Worm (Caenorhabditis elegans) whole organism, young adult: ENCODE measurements around the gene srbc-79.

Experiments
- B0019.2 ChIP-seq: fragments of 200-800 bp; sonication (Bioruptor generic); conservative IDR thresholded peaks from 2 replicates; pipeline ENCODE4 v1.3.6; 2022; ENCODE audit warnings: missing genetic modification reagents, missing genetic modification characterization, missing compliant biosample characterization
- B0261.1 ChIP-seq: sonication (generic microtip); optimal IDR thresholded peaks from 2 replicates; lab custom pipeline; 2016; ENCODE audit warnings: mild to moderate bottlenecking, missing genetic modification characterization, moderate library complexity, missing compliant biosample characterization
- C17E4.6 ChIP-seq: fragments of 200-800 bp; sonication (Bioruptor generic); IDR thresholded peaks from 2 replicates; pipeline ENCODE4 v1.3.6; 2022; ENCODE audit warnings: missing genetic modification reagents, missing genetic modification characterization, missing compliant biosample characterization
- F33H1.4 ChIP-seq: fragments of 200-800 bp; sonication (Bioruptor generic); IDR thresholded peaks from 2 replicates; pipeline ENCODE4 v1.3.6; 2022; ENCODE audit warnings: missing genetic modification reagents, missing genetic modification characterization, missing compliant biosample characterization
- F49E8.2 ChIP-seq: sonication (generic microtip); optimal IDR thresholded peaks from 3 replicates; lab custom pipeline; 2017; ENCODE audit warnings: missing genetic modification characterization, mild to moderate bottlenecking, missing compliant biosample characterization, antibody characterized with exemption, moderate library complexity; ENCODE audit not compliant: insufficient read depth
- F52B5.7 ChIP-seq: sonication (generic microtip); optimal IDR thresholded peaks from 2 replicates; lab custom pipeline; 2016; ENCODE audit warnings: mild to moderate bottlenecking, missing genetic modification characterization, missing compliant biosample characterization
- K12H6.12 ChIP-seq: fragments of 200-800 bp; sonication (Bioruptor generic); optimal IDR thresholded peaks from 2 replicates; lab custom pipeline; 2018; ENCODE audit warnings: mild to moderate bottlenecking, missing genetic modification characterization, missing compliant biosample characterization
- Y53G8AR.9 ChIP-seq: fragments of 200-800 bp; sonication (Bioruptor generic); conservative IDR thresholded peaks from 2 replicates; pipeline ENCODE4 v1.3.6; 2022; ENCODE audit warnings: missing genetic modification reagents, missing genetic modification characterization, missing compliant biosample characterization
- Y56A3A.18 ChIP-seq: fragments of 200-800 bp; sonication (Bioruptor generic); IDR thresholded peaks from 2 replicates; pipeline ENCODE4 v1.3.6; 2022; ENCODE audit warnings: missing genetic modification reagents, missing genetic modification characterization, missing compliant biosample characterization
- Y67H2A.10 ChIP-seq: fragments of 200-800 bp; sonication (Bioruptor generic); conservative IDR thresholded peaks from 2 replicates; pipeline ENCODE4 v1.3.6; 2022; ENCODE audit warnings: missing genetic modification reagents, missing genetic modification characterization, missing compliant biosample characterization
- Y95B8A.8 ChIP-seq: fragments of 200-800 bp; sonication (Bioruptor generic); IDR thresholded peaks from 2 replicates; pipeline ENCODE4 v1.3.6; 2022; ENCODE audit warnings: missing genetic modification reagents, missing genetic modification characterization, missing compliant biosample characterization
- ZK185.1 ChIP-seq: sonication (generic microtip); optimal IDR thresholded peaks from 2 replicates; lab custom pipeline; 2016; ENCODE audit warnings: mild to moderate bottlenecking, missing genetic modification characterization, missing compliant biosample characterization; ENCODE audit not compliant: poor library complexity, severe bottlenecking
- atf-7 ChIP-seq: sonication (generic microtip); optimal IDR thresholded peaks from 2 replicates; lab custom pipeline; 2017; ENCODE audit warnings: mild to moderate bottlenecking, missing genetic modification characterization, missing compliant biosample characterization
- attf-6 ChIP-seq: fragments of 200-800 bp; sonication (Bioruptor generic); IDR thresholded peaks from 2 replicates; pipeline ENCODE4 v1.3.6; 2022; ENCODE audit warnings: missing genetic modification reagents, missing genetic modification characterization, missing compliant biosample characterization
- cebp-1 ChIP-seq, 2 experiments: fragments of 200-800 bp in 1 of 2; sonication (Bioruptor generic) in 1 of 2; sonication (generic microtip) in 1 of 2; IDR thresholded peaks in 1 of 2; optimal IDR thresholded peaks in 1 of 2; 2 replicates each; pipeline versions ENCODE4 v1.3.6 to Lab custom; 2017 to 2022; ENCODE audit warnings: missing compliant biosample characterization in 2 of 2, missing genetic modification characterization in 2 of 2, mild to moderate bottlenecking in 1 of 2, missing genetic modification reagents in 1 of 2, moderate library complexity in 1 of 2
- ceh-27 ChIP-seq: fragments of 200-800 bp; sonication (Bioruptor generic); optimal IDR thresholded peaks from 2 replicates; lab custom pipeline; 2018; ENCODE audit warnings: mild to moderate bottlenecking, missing genetic modification characterization, moderate library complexity, missing compliant biosample characterization
- chd-7 ChIP-seq: sonication (generic microtip); optimal IDR thresholded peaks from 2 replicates; lab custom pipeline; 2016; ENCODE audit warnings: mild to moderate bottlenecking, missing genetic modification characterization, moderate library complexity, missing compliant biosample characterization
- die-1 ChIP-seq: sonication (generic microtip); optimal IDR thresholded peaks from 2 replicates; lab custom pipeline; 2016; ENCODE audit warnings: missing genotype, mild to moderate bottlenecking, missing genetic modification characterization, missing compliant biosample characterization
- dox-1 ChIP-seq: fragments of 200-800 bp; sonication (Bioruptor generic); IDR thresholded peaks from 2 replicates; pipeline ENCODE4 v1.3.6; 2022; ENCODE audit warnings: missing genetic modification reagents, missing genetic modification characterization, missing compliant biosample characterization
- egl-18 ChIP-seq: fragments of 200-800 bp; sonication (Bioruptor generic); IDR thresholded peaks from 2 replicates; pipeline ENCODE4 v1.3.6; 2022; ENCODE audit warnings: missing genetic modification reagents, missing genetic modification characterization, missing compliant biosample characterization
- ekl-4 ChIP-seq: fragments of 200-800 bp; sonication (Bioruptor generic); IDR thresholded peaks from 2 replicates; pipeline ENCODE4 v1.3.6; 2022; ENCODE audit warnings: missing genetic modification reagents, missing genetic modification characterization, missing compliant biosample characterization
- hmg-1.2 ChIP-seq: fragments of 200-800 bp; sonication (Bioruptor generic); IDR thresholded peaks from 2 replicates; pipeline ENCODE4 v1.3.6; 2022; ENCODE audit warnings: missing genetic modification reagents, missing genetic modification characterization, missing compliant biosample characterization
- hsf-1 ChIP-seq: fragments of 200-800 bp; sonication (Bioruptor generic); IDR thresholded peaks from 2 replicates; pipeline ENCODE4 v1.3.6; 2022; ENCODE audit warnings: missing genetic modification reagents, missing genetic modification characterization, missing compliant biosample characterization
- lag-1 ChIP-seq: fragments of 200-800 bp; sonication (Bioruptor generic); IDR thresholded peaks from 2 replicates; pipeline ENCODE4 v1.3.6; 2022; ENCODE audit warnings: missing genetic modification reagents, missing genetic modification characterization, missing compliant biosample characterization
- let-607 ChIP-seq, 2 experiments: fragments of 200-800 bp in 1 of 2; sonication (Bioruptor generic) in 1 of 2; sonication (generic microtip) in 1 of 2; optimal IDR thresholded peaks; 2 replicates each; lab custom pipeline; 2016 to 2018; ENCODE audit warnings: mild to moderate bottlenecking in 2 of 2, missing compliant biosample characterization in 2 of 2, missing genetic modification characterization in 2 of 2, moderate library complexity in 2 of 2, missing genotype in 1 of 2
- lin-26 ChIP-seq: fragments of 200-800 bp; sonication (Bioruptor generic); IDR thresholded peaks from 2 replicates; pipeline ENCODE4 v1.3.6; 2022; ENCODE audit warnings: missing genetic modification reagents, missing genetic modification characterization, missing compliant biosample characterization
- mcd-1 ChIP-seq: fragments of 200-800 bp; sonication (Bioruptor generic); IDR thresholded peaks from 2 replicates; pipeline ENCODE4 v1.3.6; 2022; ENCODE audit warnings: missing genetic modification reagents, missing genetic modification characterization, missing compliant biosample characterization
- mel-28 ChIP-seq: sonication (generic microtip); optimal IDR thresholded peaks from 2 replicates; lab custom pipeline; 2016; ENCODE audit warnings: borderline replicate concordance, mild to moderate bottlenecking, missing genetic modification characterization, missing compliant biosample characterization
- nhr-179 ChIP-seq: sonication (generic microtip); optimal IDR thresholded peaks from 2 replicates; lab custom pipeline; 2016; ENCODE audit warnings: mild to moderate bottlenecking, missing genetic modification characterization, missing compliant biosample characterization
- snpc-3.4 ChIP-seq: sonication (generic microtip); optimal IDR thresholded peaks from 2 replicates; lab custom pipeline; 2017; ENCODE audit warnings: missing genetic modification characterization, mild to moderate bottlenecking, missing compliant biosample characterization, antibody characterized with exemption, moderate library complexity, missing genotype, missing genetic modification reagents
- sptf-2 ChIP-seq: fragments of 200-800 bp; sonication (Bioruptor generic); optimal IDR thresholded peaks from 2 replicates; lab custom pipeline; 2018; ENCODE audit warnings: mild to moderate bottlenecking, missing genetic modification characterization, missing compliant biosample characterization
- tbp1 ChIP-seq: fragments of 200-800 bp; sonication (Bioruptor generic); optimal IDR thresholded peaks from 2 replicates; lab custom pipeline; 2018; ENCODE audit warnings: mild to moderate bottlenecking, missing genetic modification characterization, missing compliant biosample characterization
- zfh-2 ChIP-seq: fragments of 200-800 bp; sonication (Bioruptor generic); conservative IDR thresholded peaks from 2 replicates; pipeline ENCODE4 v1.3.6; 2022; ENCODE audit warnings: missing genetic modification reagents, missing genetic modification characterization, missing compliant biosample characterization
- ztf-26 ChIP-seq: sonication (generic microtip); optimal IDR thresholded peaks from 2 replicates; lab custom pipeline; 2017; ENCODE audit warnings: missing genetic modification characterization, missing compliant biosample characterization

Gene srbc-79

ce11 chrV:20527493-20527892 lies 35.2 kb upstream of the srbc-79 start, which contains the start of gene Y38H6C.13:
TSS of gene Y38H6C.13 (plus strand) at chrV:20527793.
- TF ChIP-seq ekl-4 (GFP tag; lab: Robert Waterston, UW) = no peak
- no peak for TF ChIP-seq hsf-1
- no peak for TF ChIP-seq F49E8.2
- TF ChIP-seq C17E4.6 (GFP tag; lab: Robert Waterston, UW) = no peak
- no peak for TF ChIP-seq lag-1 (GFP tag; lab: Robert Waterston, UW)
- TF ChIP-seq nhr-179 (tag; lab: Kevin White, UChicago) = no peak
- TF ChIP-seq hmg-1.2 = no peak
- TF ChIP-seq chd-7 (tag; lab: Kevin White, UChicago) = no peak
- TF ChIP-seq ztf-26 (tag; lab: Kevin White, UChicago) = no peak
- no peak for TF ChIP-seq let-607 (tag; optimal IDR thresholded peaks at IDR 0.05; lab: Kevin White, UChicago)
- no peak for TF ChIP-seq tbp1 (GFP tag; lab: Kevin White, UChicago)
- no peak for TF ChIP-seq ZK185.1 (tag; lab: Kevin White, UChicago)
- no peak for TF ChIP-seq F33H1.4
- TF ChIP-seq ceh-27 (GFP tag; lab: Kevin White, UChicago) = no peak
- TF ChIP-seq K12H6.12 (tag; lab: Kevin White, UChicago) = no peak
- TF ChIP-seq atf-7 (tag; lab: Kevin White, UChicago) = no peak
- no peak for TF ChIP-seq F52B5.7
- no peak for TF ChIP-seq die-1
- no peak for TF ChIP-seq lin-26 (GFP tag; lab: Robert Waterston, UW)

- TF ChIP-seq Y95B8A.8 (GFP tag; lab: Robert Waterston, UW) (no peak), cebp-1 (GFP tag; IDR thresholded peaks at IDR 0.05; lab: Robert Waterston, UW) (peak; percentile 36; the same call in 1 of the 2 replicates), cebp-1 (tag; optimal IDR thresholded peaks at IDR 0.05; lab: Kevin White, UChicago) (peak; percentile 70)
- TF ChIP-seq, all 124 proteins: peak for 1
Observed at ce11 chrV:20525816-20526459, 33.7 kb upstream of the srbc-79 start, which contains the start of the genes srh-166 and Y38H6C.24. TSS of gene srh-166 (minus strand) at chrV:20525866. TSS of gene Y38H6C.24 (plus strand) at chrV:20526435.

ce11 chrV:20522219-20522618 lies 29.9 kb upstream of the srbc-79 start, which contains the start of the genes Y38H6C.9 and fbxa-150:
TSS of gene Y38H6C.9 (minus strand) at chrV:20522270.
TSS of gene fbxa-150 (plus strand) at chrV:20522598.
- no peak for TF ChIP-seq tbp1 (GFP tag; lab: Kevin White, UChicago)
- TF ChIP-seq hmg-1.2 = peak; percentile 77; the same call in 1 of the 2 replicates
- no peak for TF ChIP-seq Y67H2A.10 (GFP tag; lab: Robert Waterston, UW)
- TF ChIP-seq cebp-1 (GFP tag; IDR thresholded peaks at IDR 0.05; lab: Robert Waterston, UW) = peak; percentile 92
- TF ChIP-seq cebp-1 (tag; optimal IDR thresholded peaks at IDR 0.05; lab: Kevin White, UChicago) = peak; percentile 99
- TF ChIP-seq egl-18 (GFP tag; lab: Robert Waterston, UW) = no peak

ce11 chrV:20518927-20519326 lies 26.6 kb upstream of the srbc-79 start, which contains the start of gene Y38H6C.25:
TSS of gene Y38H6C.25 (plus strand) at chrV:20519227.
- TF ChIP-seq F33H1.4 (no peak), sptf-2 (GFP tag; lab: Kevin White, UChicago) (no peak), Y53G8AR.9 (GFP tag; lab: Robert Waterston, UW) (no peak), zfh-2 (no peak), B0019.2 (GFP tag; lab: Robert Waterston, UW) (no peak), mel-28 (no peak), dox-1 (GFP tag; lab: Robert Waterston, UW) (no peak), mcd-1 (no peak), Y56A3A.18 (GFP tag; lab: Robert Waterston, UW) (no peak), attf-6 (GFP tag; lab: Robert Waterston, UW) (no peak), snpc-3.4 (tag; lab: Kevin White, UChicago) (no peak), lag-1 (GFP tag; lab: Robert Waterston, UW) (no peak), B0261.1 (tag; lab: Kevin White, UChicago) (no peak)
